Worm (Caenorhabditis elegans) whole organism, L3 larva: Measurements from ENCODE around the gene hlh-26.

Experiments used
- ceh-82 ChIP-seq: fragments of 150-350 bp; optimal IDR thresholded peaks from 2 replicates; lab custom pipeline; 2014; ENCODE audit warnings: missing biosample characterization, missing genetic modification characterization
- fkh-10 ChIP-seq: sonication (generic microtip); optimal IDR thresholded peaks from 2 replicates; lab custom pipeline; 2017; ENCODE audit warnings: missing biosample characterization, missing genetic modification reagents, missing genetic modification characterization
- jun-1 ChIP-seq: fragments of 150-350 bp; optimal IDR thresholded peaks from 2 replicates; lab custom pipeline; 2014; ENCODE audit warnings: missing biosample characterization, missing genetic modification reagents, missing genetic modification characterization

DNA sequence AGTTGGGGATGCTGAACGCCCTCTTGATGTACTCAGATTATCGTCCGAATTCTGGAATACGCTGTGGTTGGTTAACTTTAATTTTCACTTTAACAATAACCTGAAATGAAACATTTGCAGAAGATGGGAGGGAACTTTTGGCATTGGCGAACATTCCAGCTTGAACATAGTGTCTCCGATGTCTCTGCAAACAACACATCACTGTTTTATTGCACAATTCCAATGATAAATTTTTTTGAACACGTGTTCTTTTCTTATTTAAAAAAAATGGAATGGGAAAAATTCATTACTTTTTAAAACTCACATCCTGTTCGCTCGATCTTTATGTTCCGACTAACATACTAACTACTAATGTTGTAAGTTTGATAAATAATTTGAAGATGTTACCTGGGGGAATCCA lies 33.1 kb downstream of the hlh-26 start, which contains the start of gene fzy-1:
- no peak for TF ChIP-seq jun-1 (tag; lab: Kevin White, UChicago)
- no peak for TF ChIP-seq fkh-10 (GFP tag; lab: Kevin White, UChicago)
- TF ChIP-seq ceh-82 (tag; lab: Kevin White, UChicago): no peak
